Worm (Caenorhabditis elegans) whole organism, midembryonic: Measurements from ENCODE around the gene srx-58.

Experiments
- T22C8.4 ChIP-seq: fragments of 200-800 bp; sonication (Bioruptor generic); IDR thresholded peaks from 2 replicates; pipeline ENCODE4 v1.3.6; 2022; ENCODE audit warnings: missing genetic modification characterization, missing compliant biosample characterization
- cog-1 ChIP-seq: sonication (generic microtip); optimal IDR thresholded peaks from 2 replicates; lab custom pipeline; 2016; ENCODE audit warnings: missing genetic modification characterization, missing compliant biosample characterization
- flt-1 ChIP-seq: fragments of 200-800 bp; sonication (Bioruptor generic); IDR thresholded peaks from 2 replicates; pipeline ENCODE4 v1.3.6; 2022; ENCODE audit warnings: missing genetic modification characterization, missing compliant biosample characterization
- klf-2 ChIP-seq: fragments of 200-800 bp; sonication (Bioruptor generic); conservative IDR thresholded peaks from 2 replicates; pipeline ENCODE4 v1.3.6; 2022; ENCODE audit warnings: missing genetic modification reagents, missing genetic modification characterization, missing compliant biosample characterization
- med-1 ChIP-seq: sonication (generic microtip); optimal IDR thresholded peaks from 2 replicates; lab custom pipeline; 2017; ENCODE audit warnings: missing genetic modification characterization, mild to moderate bottlenecking, missing compliant biosample characterization, antibody characterized with exemption, missing genetic modification reagents; ENCODE audit not compliant: insufficient read depth
- ref-1 ChIP-seq: fragments of 200-800 bp; sonication (Bioruptor generic); conservative IDR thresholded peaks from 2 replicates; pipeline ENCODE4 v1.3.6; 2022; ENCODE audit warnings: missing genetic modification reagents, missing genetic modification characterization, missing compliant biosample characterization
- tab-1 ChIP-seq: fragments of 200-800 bp; sonication (Bioruptor generic); IDR thresholded peaks from 2 replicates; pipeline ENCODE4 v1.3.6; 2022; ENCODE audit warnings: missing genetic modification characterization, missing compliant biosample characterization
- ztf-23 ChIP-seq: fragments of 200-800 bp; sonication (Bioruptor generic); IDR thresholded peaks from 2 replicates; pipeline ENCODE4 v1.3.6; 2022; ENCODE audit warnings: missing genetic modification reagents, missing genetic modification characterization, missing compliant biosample characterization
- ztf-29 ChIP-seq: fragments of 200-800 bp; sonication (Bioruptor generic); IDR thresholded peaks from 2 replicates; pipeline ENCODE4 v1.3.6; 2022; ENCODE audit warnings: missing genetic modification reagents, missing genetic modification characterization, missing compliant biosample characterization

Gene srx-58

ce11 chrV:15352376-15352775 lies at the start of gene srx-58:
srx-58 (plus strand) TSS chrV:15352676.
- TF ChIP-seq ztf-23 (no peak), ref-1 (no peak), cog-1 (tag; lab: Kevin White, UChicago) (no peak), ztf-29 (GFP tag; lab: Robert Waterston, UW) (no peak), flt-1 (no peak), klf-2 (GFP tag; lab: Robert Waterston, UW) (no peak), med-1 (GFP tag; lab: Kevin White, UChicago) (no peak), T22C8.4 (GFP tag; lab: Robert Waterston, UW) (no peak), tab-1 (GFP tag; lab: Robert Waterston, UW) (no peak)

ce11 chrV:15303625-15304024 lies 48.9 kb upstream of the srx-58 start, which contains the start of gene srx-48:
srx-48 (minus strand) TSS chrV:15303725.
- no peak for TF ChIP-seq cog-1 (tag; lab: Kevin White, UChicago)
- no peak for TF ChIP-seq klf-2 (GFP tag; lab: Robert Waterston, UW)
- TF ChIP-seq ztf-29 (GFP tag; lab: Robert Waterston, UW) = no peak
- no peak for TF ChIP-seq T22C8.4 (GFP tag; lab: Robert Waterston, UW)
- TF ChIP-seq flt-1 = no peak
- TF ChIP-seq ztf-23 = no peak
- TF ChIP-seq med-1 (GFP tag; lab: Kevin White, UChicago) = no peak
- no peak for TF ChIP-seq tab-1 (GFP tag; lab: Robert Waterston, UW)
- TF ChIP-seq ref-1 = no peak

- TF ChIP-seq ztf-23 (no peak), tab-1 (GFP tag; lab: Robert Waterston, UW) (no peak), flt-1 (no peak), ztf-29 (GFP tag; lab: Robert Waterston, UW) (no peak), T22C8.4 (GFP tag; lab: Robert Waterston, UW) (no peak), cog-1 (tag; lab: Kevin White, UChicago) (no peak), ref-1 (no peak), med-1 (GFP tag; lab: Kevin White, UChicago) (no peak), klf-2 (GFP tag; lab: Robert Waterston, UW) (no peak)
Measured at ce11 chrV:15305502-15305901, 47.0 kb upstream of the srx-58 start, which contains the start of gene T26H8.5. T26H8.5 (minus strand) TSS chrV:15305602.

- no peak for TF ChIP-seq cog-1 (tag; lab: Kevin White, UChicago)
- TF ChIP-seq T22C8.4 (GFP tag; lab: Robert Waterston, UW) = no peak
- no peak for TF ChIP-seq med-1 (GFP tag; lab: Kevin White, UChicago)
- no peak for TF ChIP-seq tab-1 (GFP tag; lab: Robert Waterston, UW)
- TF ChIP-seq klf-2 (GFP tag; lab: Robert Waterston, UW) = no peak
- TF ChIP-seq flt-1 = no peak
- TF ChIP-seq ztf-29 (GFP tag; lab: Robert Waterston, UW) = no peak
- no peak for TF ChIP-seq ztf-23
- no peak for TF ChIP-seq ref-1
Measured at ce11 chrV:15306745-15307144, 45.7 kb upstream of the srx-58 start, which contains the start of gene T26H8.4. T26H8.4 (minus strand) TSS chrV:15306845.

ce11 chrV:15309011-15309410 lies 43.5 kb upstream of the srx-58 start, which contains the start of gene srz-10:
srz-10 (minus strand) TSS chrV:15309098.
- no peak for TF ChIP-seq ztf-23
- TF ChIP-seq T22C8.4 (GFP tag; lab: Robert Waterston, UW) = no peak
- no peak for TF ChIP-seq flt-1
- TF ChIP-seq cog-1 (tag; lab: Kevin White, UChicago) = no peak
- no peak for TF ChIP-seq med-1 (GFP tag; lab: Kevin White, UChicago)
- no peak for TF ChIP-seq ztf-29 (GFP tag; lab: Robert Waterston, UW)

ce11 chrV:15310780-15311179 lies 41.7 kb upstream of the srx-58 start, which contains the start of gene irld-62:
irld-62 (plus strand) TSS chrV:15311080.
- TF ChIP-seq ztf-29 (GFP tag; lab: Robert Waterston, UW) (no peak), flt-1 (no peak), ref-1 (no peak), ztf-23 (no peak), med-1 (GFP tag; lab: Kevin White, UChicago) (no peak), T22C8.4 (GFP tag; lab: Robert Waterston, UW) (no peak), tab-1 (GFP tag; lab: Robert Waterston, UW) (no peak), cog-1 (tag; lab: Kevin White, UChicago) (no peak), klf-2 (GFP tag; lab: Robert Waterston, UW) (no peak)

- TF ChIP-seq ztf-23 = no peak
- TF ChIP-seq cog-1 (tag; lab: Kevin White, UChicago) = no peak
- no peak for TF ChIP-seq klf-2 (GFP tag; lab: Robert Waterston, UW)
- no peak for TF ChIP-seq T22C8.4 (GFP tag; lab: Robert Waterston, UW)
- TF ChIP-seq ztf-29 (GFP tag; lab: Robert Waterston, UW) = no peak
- TF ChIP-seq tab-1 (GFP tag; lab: Robert Waterston, UW) = no peak
- TF ChIP-seq flt-1 = no peak
Measured at ce11 chrV:15313529-15313928, 38.9 kb upstream of the srx-58 start.

ce11 chrV:15315827-15316527 lies 36.5 kb upstream of the srx-58 start, which contains the start of the genes srt-22 and nhr-246:
srt-22 (minus strand) TSS chrV:15315927.
nhr-246 (plus strand) TSS chrV:15316477.
- no peak for TF ChIP-seq tab-1 (GFP tag; lab: Robert Waterston, UW)
- TF ChIP-seq med-1 (GFP tag; lab: Kevin White, UChicago) = no peak
- no peak for TF ChIP-seq ztf-29 (GFP tag; lab: Robert Waterston, UW)
- TF ChIP-seq cog-1 (tag; lab: Kevin White, UChicago) = no peak
- no peak for TF ChIP-seq T22C8.4 (GFP tag; lab: Robert Waterston, UW)
- TF ChIP-seq ztf-23 = no peak

- no peak for TF ChIP-seq ztf-23
- TF ChIP-seq tab-1 (GFP tag; lab: Robert Waterston, UW) = no peak
- no peak for TF ChIP-seq T22C8.4 (GFP tag; lab: Robert Waterston, UW)
- TF ChIP-seq cog-1 (tag; lab: Kevin White, UChicago) = no peak
- TF ChIP-seq flt-1 = no peak
- no peak for TF ChIP-seq med-1 (GFP tag; lab: Kevin White, UChicago)
- TF ChIP-seq ztf-29 (GFP tag; lab: Robert Waterston, UW) = no peak
- no peak for TF ChIP-seq klf-2 (GFP tag; lab: Robert Waterston, UW)
- TF ChIP-seq ref-1 = no peak
Measured at ce11 chrV:15318638-15319037, 33.8 kb upstream of the srx-58 start, which contains the start of gene nhr-291. nhr-291 (plus strand) TSS chrV:15318961.
